Worm (Caenorhabditis elegans) whole organism, early embryonic: ENCODE results near the gene C13A2.9.

ENCODE experiments used
- B0310.2 ChIP-seq: sonication (generic microtip); optimal IDR thresholded peaks from 2 replicates; lab custom pipeline; 2016; ENCODE audit warnings: mild to moderate bottlenecking, missing genetic modification characterization, missing compliant biosample characterization
- F13C5.2 ChIP-seq: sonication (generic microtip); optimal IDR thresholded peaks from 2 replicates; lab custom pipeline; 2017; ENCODE audit warnings: mild to moderate bottlenecking, missing genetic modification characterization, inconsistent platforms, missing compliant biosample characterization
- aly-1 ChIP-seq: sonication (generic microtip); optimal IDR thresholded peaks from 2 replicates; lab custom pipeline; 2016; ENCODE audit warnings: missing genetic modification characterization, missing compliant biosample characterization
- ama-1 ChIP-seq: fragments of 150-350 bp; optimal IDR thresholded peaks from 2 replicates; lab custom pipeline; 2014
- ceh-13 ChIP-seq: fragments of 200-800 bp; sonication (Bioruptor generic); optimal IDR thresholded peaks from 2 replicates; lab custom pipeline; 2018; ENCODE audit warnings: mild to moderate bottlenecking, missing genetic modification characterization, missing compliant biosample characterization
- ceh-36 ChIP-seq: sonication (generic microtip); optimal IDR thresholded peaks from 2 replicates; lab custom pipeline; 2016; ENCODE audit warnings: missing genetic modification characterization, inconsistent platforms, missing compliant biosample characterization
- ets-7 ChIP-seq: sonication (generic microtip); optimal IDR thresholded peaks from 2 replicates; lab custom pipeline; 2016; ENCODE audit warnings: missing genotype, missing genetic modification characterization, missing compliant biosample characterization
- flt-1 ChIP-seq: fragments of 200-800 bp; sonication (Bioruptor generic); IDR thresholded peaks from 2 replicates; pipeline ENCODE4 v1.3.6; 2022; ENCODE audit warnings: missing genetic modification characterization, missing compliant biosample characterization
- hmbx-1 ChIP-seq: sonication (generic microtip); optimal IDR thresholded peaks from 2 replicates; lab custom pipeline; 2016; ENCODE audit warnings: mild to moderate bottlenecking, missing genetic modification characterization, missing compliant biosample characterization
- hmg-4 ChIP-seq: fragments of 200-800 bp; sonication (Bioruptor generic); optimal IDR thresholded peaks from 2 replicates; lab custom pipeline; 2018; ENCODE audit warnings: mild to moderate bottlenecking, missing genetic modification characterization, missing compliant biosample characterization
- hnd-1 ChIP-seq: sonication (generic microtip); optimal IDR thresholded peaks from 2 replicates; lab custom pipeline; 2016; ENCODE audit warnings: missing genetic modification characterization, missing compliant biosample characterization
- pes-1 ChIP-seq: fragments of 200-800 bp; sonication (Bioruptor generic); IDR thresholded peaks from 2 replicates; pipeline ENCODE4 v1.3.6; 2022; ENCODE audit warnings: missing genetic modification reagents, missing genetic modification characterization, missing compliant biosample characterization
- scrt-1 ChIP-seq: fragments of 200-800 bp; sonication (Bioruptor generic); IDR thresholded peaks from 2 replicates; pipeline ENCODE4 v1.3.6; 2022; ENCODE audit warnings: missing genetic modification characterization, missing compliant biosample characterization
- sea-1 ChIP-seq: fragments of 200-800 bp; sonication (Bioruptor generic); conservative IDR thresholded peaks from 2 replicates; pipeline ENCODE4 v1.3.6; 2022; ENCODE audit warnings: missing genetic modification characterization, missing compliant biosample characterization
- tbx-11 ChIP-seq: fragments of 200-800 bp; sonication (Bioruptor generic); IDR thresholded peaks from 2 replicates; pipeline ENCODE4 v1.3.6; 2022; ENCODE audit warnings: missing genetic modification characterization, missing compliant biosample characterization
- tbx-37 ChIP-seq: fragments of 200-800 bp; sonication (Bioruptor generic); conservative IDR thresholded peaks from 2 replicates; pipeline ENCODE4 v1.3.6; 2022; ENCODE audit warnings: missing genetic modification reagents, missing genetic modification characterization, missing compliant biosample characterization
- tra-4 ChIP-seq: sonication (generic microtip); optimal IDR thresholded peaks from 2 replicates; lab custom pipeline; 2017; ENCODE audit warnings: missing genetic modification characterization, missing compliant biosample characterization

C13A2.9 gene

DNA sequence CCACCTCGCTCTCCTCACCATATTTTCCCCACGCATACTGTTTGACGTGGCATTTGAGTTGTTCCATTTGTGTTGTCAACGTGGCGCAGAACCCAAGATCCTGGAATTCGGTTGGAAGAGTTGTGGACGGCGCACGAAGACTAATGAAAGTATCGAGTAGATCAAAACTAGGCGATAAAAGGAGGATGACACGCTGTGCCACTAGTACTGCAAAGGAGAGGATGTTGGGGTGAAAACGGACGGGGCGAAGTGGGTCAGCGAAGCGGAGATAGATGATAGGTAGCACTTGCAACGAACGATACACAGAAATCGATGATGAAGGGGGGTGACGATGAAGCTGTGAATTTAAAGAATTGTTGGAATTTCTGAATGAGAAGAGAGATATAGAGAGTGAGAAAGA lies 17.0 kb downstream of the C13A2.9 start, which contains the start of gene C05C8.7:
TSS of gene C05C8.7 (minus strand) at position 100 of the 400 bp plus-strand sequence.
- TF ChIP-seq ets-7 (tag; lab: Kevin White, UChicago) (no peak), hnd-1 (tag; lab: Kevin White, UChicago) (no peak)

DNA sequence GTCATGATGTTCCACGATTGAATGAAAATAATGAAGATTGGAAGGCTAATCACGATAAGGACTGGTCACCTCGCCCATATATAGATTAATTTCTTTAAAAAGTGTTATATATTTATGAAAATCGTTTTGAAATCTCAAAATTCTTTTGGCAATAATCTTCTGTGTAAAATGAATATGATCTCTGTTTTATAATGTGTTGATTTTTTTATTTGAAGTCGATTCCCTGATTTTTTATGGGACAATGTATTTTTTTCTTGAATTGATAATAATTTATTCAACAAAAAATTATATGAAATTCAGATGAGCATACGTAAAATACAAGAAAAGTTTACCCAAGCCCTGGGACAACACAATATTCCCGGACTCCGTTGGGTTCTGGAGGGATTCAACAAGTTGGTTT lies 24.5 kb downstream of the C13A2.9 start, which contains the start of gene C05C8.1:
TSS of gene C05C8.1 (plus strand) at position 301 of the 400 bp plus-strand sequence.
- TF ChIP-seq pes-1 (GFP tag; lab: Robert Waterston, UW) = no peak
- no peak for TF ChIP-seq ama-1 (lab: Kevin White, UChicago)
- TF ChIP-seq tra-4 = no peak
- no peak for TF ChIP-seq hmg-4
- no peak for TF ChIP-seq scrt-1 (GFP tag; lab: Robert Waterston, UW)
- TF ChIP-seq sea-1 (GFP tag; lab: Robert Waterston, UW) = no peak
- no peak for TF ChIP-seq tbx-37
- no peak for TF ChIP-seq tbx-11 (GFP tag; lab: Robert Waterston, UW)
- TF ChIP-seq flt-1 (GFP tag; lab: Robert Waterston, UW) = no peak
- TF ChIP-seq aly-1 (tag; lab: Kevin White, UChicago) = no peak
- TF ChIP-seq hnd-1 (tag; lab: Kevin White, UChicago) = no peak
- TF ChIP-seq ceh-13 (GFP tag; lab: Kevin White, UChicago) = no peak
- TF ChIP-seq ets-7 (tag; lab: Kevin White, UChicago) = no peak

DNA sequence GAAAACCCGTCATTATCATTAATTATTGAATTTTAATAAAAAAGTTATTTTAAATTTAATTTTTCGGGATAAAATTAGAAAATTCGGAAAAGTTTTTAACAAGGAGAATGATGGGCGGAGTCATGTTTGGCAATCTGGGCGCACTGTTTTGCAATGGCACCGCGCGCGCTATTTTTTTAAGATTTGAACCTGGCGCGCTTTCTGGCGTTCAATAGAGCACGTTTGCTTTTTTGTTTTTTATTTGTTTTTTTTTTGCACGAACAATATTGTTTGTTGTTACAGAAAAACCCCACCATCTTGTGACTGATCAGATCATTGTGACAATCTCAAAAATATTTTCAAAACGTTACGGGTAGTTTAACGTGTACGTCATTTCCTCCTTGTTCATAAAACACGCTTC lies 26.8 kb downstream of the C13A2.9 start, which contains the start of gene hyls-1:
TSS of gene hyls-1 (plus strand) at position 249 of the 400 bp plus-strand sequence.
- TF ChIP-seq F13C5.2 (tag; lab: Kevin White, UChicago) (peak; percentile 60), hmg-4 (peak; percentile 5), tbx-37 (peak; percentile 41; the same call in 1 of the 2 replicates), ets-7 (tag; lab: Kevin White, UChicago) (no peak)

DNA sequence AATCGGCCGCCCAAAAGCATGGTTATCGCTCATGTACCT lies 27.0 kb downstream of the C13A2.9 start, which contains the start of gene hpo-9:
TSS of gene hpo-9 (minus strand) at position 37 of the 39 bp plus-strand sequence.
- no peak for TF ChIP-seq ama-1 (lab: Kevin White, UChicago)
- no peak for TF ChIP-seq tbx-37
- no peak for TF ChIP-seq sea-1 (GFP tag; lab: Robert Waterston, UW)
- no peak for TF ChIP-seq hnd-1 (tag; lab: Kevin White, UChicago)
- no peak for TF ChIP-seq hmg-4
- TF ChIP-seq pes-1 (GFP tag; lab: Robert Waterston, UW) = no peak
- no peak for TF ChIP-seq hmbx-1 (tag; lab: Kevin White, UChicago)
- no peak for TF ChIP-seq scrt-1 (GFP tag; lab: Robert Waterston, UW)
- no peak for TF ChIP-seq flt-1 (GFP tag; lab: Robert Waterston, UW)
- no peak for TF ChIP-seq tra-4
- TF ChIP-seq F13C5.2 (tag; lab: Kevin White, UChicago) = no peak
- no peak for TF ChIP-seq ets-7 (tag; lab: Kevin White, UChicago)
- TF ChIP-seq ceh-36 (tag; lab: Kevin White, UChicago) = no peak
- TF ChIP-seq aly-1 (tag; lab: Kevin White, UChicago) = no peak
- TF ChIP-seq B0310.2 (tag; lab: Kevin White, UChicago) = no peak
- TF ChIP-seq ceh-13 (GFP tag; lab: Kevin White, UChicago) = no peak
- TF ChIP-seq tbx-11 (GFP tag; lab: Robert Waterston, UW) = no peak

DNA sequence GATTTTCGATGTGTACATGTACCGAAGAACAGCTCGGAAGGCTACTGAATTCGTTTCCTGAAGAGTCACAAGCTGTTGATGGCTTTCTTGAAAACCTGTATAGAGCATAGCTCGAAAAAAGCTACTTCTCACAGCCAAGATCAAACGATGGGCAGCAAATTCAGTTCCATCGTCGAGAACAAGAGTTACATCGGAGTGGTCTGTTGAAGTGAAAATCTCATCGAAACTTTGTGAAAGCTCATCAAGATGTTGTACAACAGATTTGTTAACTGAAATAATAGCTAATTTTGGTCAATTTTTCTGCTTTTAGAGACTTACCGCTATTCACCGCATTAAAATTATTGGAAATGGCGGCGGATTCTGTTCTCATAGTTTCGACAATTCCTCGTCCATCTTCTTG lies 27.2 kb downstream of the C13A2.9 start:
- TF ChIP-seq tra-4 = no peak
- TF ChIP-seq aly-1 (tag; lab: Kevin White, UChicago) = no peak
- no peak for TF ChIP-seq tbx-37
- no peak for TF ChIP-seq tbx-11 (GFP tag; lab: Robert Waterston, UW)
- TF ChIP-seq ets-7 (tag; lab: Kevin White, UChicago) = no peak
- no peak for TF ChIP-seq F13C5.2 (tag; lab: Kevin White, UChicago)
- no peak for TF ChIP-seq hnd-1 (tag; lab: Kevin White, UChicago)
- TF ChIP-seq hmg-4 = no peak
- TF ChIP-seq ceh-13 (GFP tag; lab: Kevin White, UChicago) = no peak
- TF ChIP-seq ceh-36 (tag; lab: Kevin White, UChicago) = no peak

DNA sequence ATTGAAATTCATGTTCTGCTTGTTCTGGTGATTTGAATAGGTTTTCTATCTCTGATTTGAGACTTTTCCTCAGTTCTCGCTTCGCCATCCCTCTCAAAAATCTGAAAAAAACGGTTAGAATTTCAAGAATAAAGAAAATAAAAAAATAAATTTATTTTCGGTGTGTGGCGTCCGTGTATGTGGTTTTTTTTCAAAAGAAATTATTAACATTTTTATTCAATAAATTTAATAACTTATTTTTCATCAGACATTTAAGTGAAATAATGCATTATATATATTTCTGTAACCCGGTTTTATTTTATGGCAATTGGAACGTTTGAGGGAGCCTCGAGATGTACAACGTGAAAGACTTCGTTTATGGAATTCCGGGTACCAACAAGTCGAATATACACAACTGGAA lies 29.2 kb downstream of the C13A2.9 start, which contains the start of gene C05C8.5:
TSS of gene C05C8.5 (minus strand) at position 101 of the 400 bp plus-strand sequence.
- TF ChIP-seq pes-1 (GFP tag; lab: Robert Waterston, UW) (no peak), tbx-37 (no peak), tbx-11 (GFP tag; lab: Robert Waterston, UW) (no peak), ama-1 (lab: Kevin White, UChicago) (no peak), ceh-13 (GFP tag; lab: Kevin White, UChicago) (no peak), scrt-1 (GFP tag; lab: Robert Waterston, UW) (no peak), tra-4 (no peak)

DNA sequence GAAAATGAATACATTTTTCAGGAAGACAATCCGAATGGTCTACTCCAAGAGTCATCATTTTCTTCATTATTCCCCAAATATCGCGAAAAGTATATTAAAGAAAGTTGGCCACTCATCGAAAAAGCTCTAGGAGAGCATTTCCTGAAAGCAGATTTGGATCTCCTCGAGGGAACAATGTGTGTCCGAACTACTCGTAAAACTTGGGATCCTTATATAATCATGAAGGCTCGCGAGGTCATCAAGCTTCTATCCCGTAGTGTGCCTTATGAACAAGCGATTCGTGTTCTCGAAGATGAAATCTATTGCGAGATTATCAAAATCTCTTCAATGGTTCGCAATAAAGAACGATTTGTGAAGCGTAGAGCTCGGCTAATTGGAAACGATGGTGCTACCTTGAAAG lies 32.4 kb downstream of the C13A2.9 start:
- TF ChIP-seq ceh-13 (GFP tag; lab: Kevin White, UChicago) (no peak), scrt-1 (GFP tag; lab: Robert Waterston, UW) (no peak), hmg-4 (no peak), ceh-36 (tag; lab: Kevin White, UChicago) (no peak)

DNA sequence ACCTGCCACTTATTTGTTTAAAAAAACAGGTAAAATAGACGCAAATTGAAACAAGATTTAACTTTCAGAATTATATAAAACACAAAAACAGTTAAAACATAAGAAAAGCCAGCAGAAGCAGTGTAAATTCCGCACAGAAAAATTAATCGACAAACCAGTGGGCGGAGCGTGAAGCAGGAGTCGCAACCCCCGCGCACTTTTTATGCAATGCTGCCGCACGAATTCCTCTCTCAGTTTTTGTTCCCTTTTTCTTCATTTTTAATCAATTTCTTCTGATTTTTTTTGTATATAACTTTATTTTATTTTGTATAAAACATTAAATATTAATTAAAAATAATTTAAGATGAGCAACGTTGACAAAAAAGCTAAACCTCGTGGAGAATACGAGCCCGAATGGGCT lies 33.1 kb downstream of the C13A2.9 start, which contains the start of the genes gei-6 and krr-1:
TSS of gene gei-6 (minus strand) at position 2 of the 400 bp plus-strand sequence.
TSS of gene krr-1 (plus strand) at position 344 of the 400 bp plus-strand sequence.
- peak; percentile 73 for TF ChIP-seq ceh-13 (GFP tag; lab: Kevin White, UChicago)
- peak; percentile 85 for TF ChIP-seq scrt-1 (GFP tag; lab: Robert Waterston, UW)
- TF ChIP-seq hmg-4 = peak; percentile 83
- peak; percentile 31 for TF ChIP-seq hmbx-1 (tag; lab: Kevin White, UChicago)
- TF ChIP-seq tra-4 = no peak
- TF ChIP-seq aly-1 (tag; lab: Kevin White, UChicago) = peak; percentile 22
- TF ChIP-seq sea-1 (GFP tag; lab: Robert Waterston, UW) = peak; percentile 90
- peak; percentile 84 for TF ChIP-seq flt-1 (GFP tag; lab: Robert Waterston, UW)
- TF ChIP-seq ets-7 (tag; lab: Kevin White, UChicago) = no peak
- peak; percentile 87 for TF ChIP-seq ceh-36 (tag; lab: Kevin White, UChicago)
- peak; percentile 90 for TF ChIP-seq F13C5.2 (tag; lab: Kevin White, UChicago)
- TF ChIP-seq B0310.2 (tag; lab: Kevin White, UChicago) = peak; percentile 66
- TF ChIP-seq tbx-37 = peak; percentile 88
- peak; percentile 70 for TF ChIP-seq hnd-1 (tag; lab: Kevin White, UChicago)
- TF ChIP-seq pes-1 (GFP tag; lab: Robert Waterston, UW) = peak; percentile 90
- TF ChIP-seq tbx-11 (GFP tag; lab: Robert Waterston, UW) = peak; percentile 92
- TF ChIP-seq ama-1 (lab: Kevin White, UChicago) = no peak
